Worm (Caenorhabditis elegans): ENCODE data around the gene sca-1.

The sca-1 gene

DNA sequence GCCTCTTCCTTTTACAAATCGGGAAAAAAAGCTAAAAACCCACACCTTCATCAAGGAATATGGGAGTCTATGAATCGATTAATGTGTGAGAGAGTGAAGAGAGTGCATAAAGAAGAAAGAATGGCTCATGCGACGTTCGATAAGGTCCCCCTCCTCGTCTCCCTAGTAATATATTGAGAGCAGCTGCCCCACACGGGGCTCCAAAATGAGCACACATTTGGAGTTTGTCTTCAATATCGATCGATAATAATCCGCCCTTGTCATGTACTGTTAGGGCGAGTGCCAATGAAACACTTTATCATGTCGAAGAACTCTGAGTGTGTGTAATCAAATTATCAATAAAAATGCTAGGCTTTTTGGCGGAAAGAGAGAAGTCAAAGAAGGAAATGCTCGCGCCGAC lies 2.6 kb upstream of the sca-1 start:
- TF ChIP-seq ceh-36 (tag; optimal IDR thresholded peaks at IDR 0.05) (no peak), tbx-11 (GFP tag; IDR thresholded peaks at IDR 0.05) (no peak), pes-1 (GFP tag; IDR thresholded peaks at IDR 0.05) (no peak), tbx-37 (GFP tag; conservative IDR thresholded peaks at IDR 0.05) (no peak), B0310.2 (tag; optimal IDR thresholded peaks at IDR 0.05) (no peak), aly-1 (tag; optimal IDR thresholded peaks at IDR 0.05) (no peak), ets-7 (tag; optimal IDR thresholded peaks at IDR 0.05) (no peak), flt-1 (GFP tag; IDR thresholded peaks at IDR 0.05) (no peak)

DNA sequence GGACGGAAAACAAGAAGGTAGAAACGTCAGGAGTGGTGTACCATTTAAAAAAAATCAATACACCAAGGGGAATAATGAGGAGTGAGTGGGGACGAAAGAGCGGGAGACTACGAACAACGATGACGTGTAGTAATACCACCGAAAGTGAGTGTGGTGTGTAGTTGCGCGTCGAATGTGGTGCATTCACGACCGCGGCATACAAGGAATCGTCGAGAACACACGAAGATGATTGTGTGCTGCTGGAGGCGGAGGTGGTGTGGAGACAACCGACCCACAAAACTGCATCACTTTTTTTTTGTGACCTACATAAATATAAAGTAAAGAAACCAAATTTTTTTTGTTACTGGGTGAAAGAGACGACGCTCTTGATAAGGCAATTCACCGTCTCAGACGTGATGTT lies 1.7 kb upstream of the sca-1 start:
- TF ChIP-seq ceh-13 (GFP tag; optimal IDR thresholded peaks at IDR 0.05), result no peak
- no peak for TF ChIP-seq scrt-1 (GFP tag; IDR thresholded peaks at IDR 0.05)
- peak; percentile 59 for TF ChIP-seq hmg-4 (GFP tag; optimal IDR thresholded peaks at IDR 0.05)

DNA sequence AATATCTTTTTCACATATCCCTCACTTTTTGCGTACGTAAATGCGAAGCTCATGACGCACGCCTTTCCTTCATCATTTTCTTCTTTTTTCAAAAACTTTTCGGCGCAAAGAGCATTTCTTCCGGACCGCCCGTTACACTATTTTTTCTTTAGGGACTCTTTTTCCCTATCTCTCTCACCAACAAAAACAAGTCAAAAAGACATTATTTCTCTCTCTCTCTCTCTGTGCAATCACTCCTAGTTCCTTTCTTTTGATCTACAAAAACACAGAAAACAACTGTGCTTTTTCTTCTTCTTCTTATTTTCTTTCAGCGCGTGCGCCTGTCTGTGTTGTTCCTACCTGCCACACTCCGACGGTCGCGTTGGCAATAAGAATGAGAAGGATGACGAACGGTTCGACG lies 605 bp downstream of the sca-1 start:
- TF ChIP-seq ceh-36 (tag; optimal IDR thresholded peaks at IDR 0.05) (no peak), scrt-1 (GFP tag; IDR thresholded peaks at IDR 0.05) (no peak), tra-4 (tag; optimal IDR thresholded peaks at IDR 0.05) (no peak), hmg-4 (GFP tag; optimal IDR thresholded peaks at IDR 0.05) (no peak), ama-1 (optimal IDR thresholded peaks at IDR 0.05) (no peak), hnd-1 (tag; optimal IDR thresholded peaks at IDR 0.05) (no peak), sea-1 (GFP tag; conservative IDR thresholded peaks at IDR 0.05) (no peak), ceh-13 (GFP tag; optimal IDR thresholded peaks at IDR 0.05) (no peak), tbx-37 (GFP tag; conservative IDR thresholded peaks at IDR 0.05) (no peak), tbx-11 (GFP tag; IDR thresholded peaks at IDR 0.05) (no peak), hmbx-1 (tag; optimal IDR thresholded peaks at IDR 0.05) (no peak), flt-1 (GFP tag; IDR thresholded peaks at IDR 0.05) (no peak), B0310.2 (tag; optimal IDR thresholded peaks at IDR 0.05) (no peak), F13C5.2 (tag; optimal IDR thresholded peaks at IDR 0.05) (no peak), aly-1 (tag; optimal IDR thresholded peaks at IDR 0.05) (no peak)

DNA sequence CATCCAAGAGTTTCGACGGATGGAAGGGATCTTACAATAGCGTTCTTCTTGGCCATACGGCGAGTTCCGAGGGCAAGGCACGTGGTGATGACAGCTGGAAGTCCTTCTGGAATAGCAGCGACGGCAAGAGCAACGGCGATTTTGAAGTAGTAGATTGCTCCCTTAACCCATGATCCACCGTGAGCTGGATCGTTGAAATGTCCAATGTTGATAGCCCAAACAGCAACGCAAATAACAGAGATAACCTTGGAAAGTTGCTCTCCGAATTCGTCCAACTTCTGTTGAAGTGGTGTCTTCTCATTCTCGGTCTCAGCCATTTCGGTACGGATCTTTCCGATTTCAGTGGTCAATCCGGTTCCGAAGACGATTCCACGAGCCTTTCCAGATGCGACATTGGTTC lies 1.5 kb downstream of the sca-1 start:
- TF ChIP-seq sea-1 (GFP tag; conservative IDR thresholded peaks at IDR 0.05) (no peak), F13C5.2 (tag; optimal IDR thresholded peaks at IDR 0.05) (no peak), hnd-1 (tag; optimal IDR thresholded peaks at IDR 0.05) (no peak), tra-4 (tag; optimal IDR thresholded peaks at IDR 0.05) (no peak), flt-1 (GFP tag; IDR thresholded peaks at IDR 0.05) (no peak), aly-1 (tag; optimal IDR thresholded peaks at IDR 0.05) (no peak), tbx-37 (GFP tag; conservative IDR thresholded peaks at IDR 0.05) (no peak), ceh-36 (tag; optimal IDR thresholded peaks at IDR 0.05) (no peak), tbx-11 (GFP tag; IDR thresholded peaks at IDR 0.05) (no peak), hmbx-1 (tag; optimal IDR thresholded peaks at IDR 0.05) (no peak), B0310.2 (tag; optimal IDR thresholded peaks at IDR 0.05) (no peak)

DNA sequence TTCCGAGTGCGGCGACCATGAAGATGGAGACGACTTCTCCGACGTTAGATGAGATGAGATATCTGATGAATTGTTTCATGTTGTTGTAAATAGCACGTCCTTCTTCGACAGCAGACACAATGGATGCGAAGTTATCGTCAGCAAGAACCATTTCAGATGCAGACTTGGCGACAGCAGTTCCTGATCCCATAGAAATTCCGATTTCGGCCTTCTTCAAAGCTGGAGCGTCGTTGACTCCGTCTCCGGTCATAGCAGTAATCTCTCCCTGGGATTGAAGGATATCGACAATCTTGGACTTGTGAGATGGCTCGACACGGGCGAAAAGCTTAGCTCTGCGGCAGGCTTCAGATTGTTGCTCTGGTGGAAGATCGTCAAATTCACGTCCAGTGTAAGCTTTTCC lies 2.8 kb downstream of the sca-1 start:
- TF ChIP-seq tra-4 (tag; optimal IDR thresholded peaks at IDR 0.05) (no peak), B0310.2 (tag; optimal IDR thresholded peaks at IDR 0.05) (no peak), aly-1 (tag; optimal IDR thresholded peaks at IDR 0.05) (no peak), pes-1 (GFP tag; IDR thresholded peaks at IDR 0.05) (no peak), tbx-37 (GFP tag; conservative IDR thresholded peaks at IDR 0.05) (no peak), ceh-36 (tag; optimal IDR thresholded peaks at IDR 0.05) (no peak), F13C5.2 (tag; optimal IDR thresholded peaks at IDR 0.05) (no peak), sea-1 (GFP tag; conservative IDR thresholded peaks at IDR 0.05) (no peak), scrt-1 (GFP tag; IDR thresholded peaks at IDR 0.05) (no peak), ets-7 (tag; optimal IDR thresholded peaks at IDR 0.05) (no peak), ama-1 (optimal IDR thresholded peaks at IDR 0.05) (no peak), flt-1 (GFP tag; IDR thresholded peaks at IDR 0.05) (no peak), hmbx-1 (tag; optimal IDR thresholded peaks at IDR 0.05) (no peak), ceh-13 (GFP tag; optimal IDR thresholded peaks at IDR 0.05) (no peak)

DNA sequence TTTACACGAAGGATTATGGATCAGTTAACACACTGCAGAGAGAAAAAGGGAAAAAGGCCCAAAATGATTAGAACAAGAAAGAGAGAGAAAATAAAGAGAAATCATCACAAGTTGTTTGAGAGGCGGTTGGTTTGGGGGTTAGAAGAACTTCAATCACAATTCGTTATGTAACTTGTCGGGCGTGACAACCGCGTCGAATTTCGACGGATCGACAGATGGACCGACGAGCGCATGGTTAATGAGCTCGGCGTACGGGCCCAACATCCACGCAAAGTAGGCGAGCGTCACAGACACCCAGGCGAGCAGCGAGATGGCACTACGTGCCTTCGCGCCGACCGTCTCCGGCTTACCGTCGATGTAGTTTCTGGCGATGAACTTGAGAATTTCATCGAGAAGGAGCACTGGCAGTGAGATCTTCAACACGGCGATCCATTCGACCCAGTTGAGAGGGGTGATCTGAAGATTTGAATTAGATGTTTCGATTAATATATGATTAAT lies 3.8 kb downstream of the sca-1 start:
- TF ChIP-seq hmg-4 (GFP tag; optimal IDR thresholded peaks at IDR 0.05) (no peak), ceh-36 (tag; optimal IDR thresholded peaks at IDR 0.05) (peak; percentile 1)

DNA sequence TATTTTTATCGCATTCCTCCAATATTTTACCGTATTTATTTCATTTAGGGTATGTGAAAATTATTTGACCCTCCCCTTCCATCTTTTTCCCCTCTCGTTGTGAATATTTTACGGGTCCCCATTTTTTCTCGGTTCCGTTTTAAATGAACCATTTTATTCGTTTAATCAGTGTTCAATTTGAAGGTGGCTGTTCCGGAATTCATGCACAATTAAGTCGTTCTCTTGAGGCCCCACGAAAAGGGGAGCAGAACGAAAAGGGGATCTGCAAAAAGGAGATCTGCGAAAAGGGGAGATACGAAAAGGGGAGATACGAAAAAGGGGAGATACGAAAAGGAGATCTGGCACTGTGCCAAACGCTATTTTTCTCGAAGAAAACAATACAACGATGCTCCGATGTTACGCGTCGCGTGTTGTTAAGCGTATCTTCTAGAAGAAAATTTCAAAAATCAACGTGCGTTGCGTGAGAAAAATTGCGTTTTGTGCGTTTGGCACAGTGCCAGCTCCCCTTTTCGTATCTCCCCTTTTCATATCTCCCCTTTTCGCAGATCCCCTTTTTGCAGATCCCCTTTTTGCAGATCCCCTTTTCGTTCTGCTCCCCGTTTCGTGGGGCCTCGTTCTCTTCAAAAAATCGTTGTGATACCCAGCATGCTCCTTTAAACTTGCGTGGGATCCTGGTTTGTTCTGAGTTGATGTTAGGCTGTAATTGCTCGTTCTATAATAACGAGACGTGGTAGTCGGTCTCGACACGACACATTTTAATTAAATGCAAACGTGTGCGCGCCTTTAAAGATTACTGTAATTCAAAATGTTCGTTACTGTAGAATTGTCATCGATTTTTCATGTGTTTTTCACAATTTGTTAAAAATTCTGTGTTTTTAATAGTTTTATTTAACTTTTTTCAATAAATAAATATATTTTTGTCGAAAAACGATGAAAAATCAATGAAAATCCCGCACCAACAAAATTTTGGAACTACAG lies 5.5 kb downstream of the sca-1 start:
- TF ChIP-seq tbx-11 (GFP tag; IDR thresholded peaks at IDR 0.05) (peak; percentile 38; the same call in 1 of the 2 replicates), F13C5.2 (tag; optimal IDR thresholded peaks at IDR 0.05) (no peak), scrt-1 (GFP tag; IDR thresholded peaks at IDR 0.05) (0 out of 2 replicates have a peak, but pooled peaks have one; percentile 48), sea-1 (GFP tag; conservative IDR thresholded peaks at IDR 0.05) (peak; percentile 27; the same call in 1 of the 2 replicates), pes-1 (GFP tag; IDR thresholded peaks at IDR 0.05) (peak; percentile 57)

DNA sequence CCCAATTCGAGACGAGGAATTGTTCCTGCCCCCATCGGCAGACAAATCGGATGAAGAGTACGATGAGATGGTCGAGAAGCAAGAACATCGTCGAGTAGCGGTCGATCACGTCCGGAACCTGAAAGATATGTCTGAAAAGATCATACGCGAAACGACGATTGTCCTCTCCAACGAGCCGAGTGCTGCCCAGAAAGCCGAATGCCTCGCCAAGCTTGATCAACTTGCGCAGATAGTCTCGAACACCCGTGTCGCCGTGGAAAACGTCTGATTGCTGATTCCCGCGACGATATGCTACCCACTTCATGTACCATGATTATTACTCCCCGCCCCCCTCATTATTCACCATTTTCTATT lies 6.2 kb downstream of the sca-1 start:
- TF ChIP-seq pes-1 (GFP tag; IDR thresholded peaks at IDR 0.05) (no peak), F13C5.2 (tag; optimal IDR thresholded peaks at IDR 0.05) (no peak), ceh-36 (tag; optimal IDR thresholded peaks at IDR 0.05) (no peak), hnd-1 (tag; optimal IDR thresholded peaks at IDR 0.05) (no peak), ceh-13 (GFP tag; optimal IDR thresholded peaks at IDR 0.05) (no peak), flt-1 (GFP tag; IDR thresholded peaks at IDR 0.05) (no peak), B0310.2 (tag; optimal IDR thresholded peaks at IDR 0.05) (no peak), hmg-4 (GFP tag; optimal IDR thresholded peaks at IDR 0.05) (no peak), tbx-37 (GFP tag; conservative IDR thresholded peaks at IDR 0.05) (no peak), ets-7 (tag; optimal IDR thresholded peaks at IDR 0.05) (no peak), tbx-11 (GFP tag; IDR thresholded peaks at IDR 0.05) (no peak), scrt-1 (GFP tag; IDR thresholded peaks at IDR 0.05) (no peak), hmbx-1 (tag; optimal IDR thresholded peaks at IDR 0.05) (no peak), sea-1 (GFP tag; conservative IDR thresholded peaks at IDR 0.05) (no peak), aly-1 (tag; optimal IDR thresholded peaks at IDR 0.05) (no peak), tra-4 (tag; optimal IDR thresholded peaks at IDR 0.05) (no peak), ama-1 (optimal IDR thresholded peaks at IDR 0.05) (no peak)
